Worm (Caenorhabditis elegans): Measurements from ENCODE around the gene pgm-3.

ce11 chrIV:8686510-8686909 is 39.0 kb upstream of the pgm-3 start, which contains the start of gene pole-2:
- TF ChIP-seq jun-1 (tag; optimal IDR thresholded peaks at IDR 0.05) (no peak), nhr-67 (tag; optimal IDR thresholded peaks at IDR 0.05) (no peak), zag-1 (tag; optimal IDR thresholded peaks at IDR 0.05) (no peak), fkh-10 (GFP tag; optimal IDR thresholded peaks at IDR 0.05) (no peak), unc-62 (GFP tag; optimal IDR thresholded peaks at IDR 0.05) (no peak), nhr-77 (tag; optimal IDR thresholded peaks at IDR 0.05) (no peak), nhr-237 (tag; optimal IDR thresholded peaks at IDR 0.05) (no peak)

Data from whole organism, L3 larva.